Worm (Caenorhabditis elegans) whole organism, L1 larva: ENCODE measurements around the gene lin-24.

Source experiments
- C16A3.4 ChIP-seq: fragments of 150-350 bp; optimal IDR thresholded peaks from 2 replicates; lab custom pipeline; 2014; ENCODE audit warnings: missing biosample characterization, missing genetic modification characterization
- C34B4.2 ChIP-seq: sonication (generic microtip); optimal IDR thresholded peaks from 2 replicates; lab custom pipeline; 2017; ENCODE audit warnings: mild to moderate bottlenecking, missing genetic modification characterization, missing compliant biosample characterization
- aha-1 ChIP-seq: fragments of 150-350 bp; optimal IDR thresholded peaks from 2 replicates; lab custom pipeline; 2014; ENCODE audit warnings: missing biosample characterization, missing genetic modification characterization
- aly-2 ChIP-seq: fragments of 150-350 bp; optimal IDR thresholded peaks from 2 replicates; lab custom pipeline; 2014; ENCODE audit warnings: missing biosample characterization, missing genetic modification characterization
- ama-1 ChIP-seq: fragments of 150-350 bp; optimal IDR thresholded peaks from 2 replicates; lab custom pipeline; 2014
- ceh-8 ChIP-seq: fragments of 200-800 bp; sonication (Bioruptor generic); optimal IDR thresholded peaks from 2 replicates; lab custom pipeline; 2018; ENCODE audit warnings: mild to moderate bottlenecking, missing genetic modification characterization, moderate library complexity, missing compliant biosample characterization
- ceh-82 ChIP-seq, 3 experiments: fragments of 150-350 bp in 1 of 3; sonication (generic microtip) in 2 of 3; optimal IDR thresholded peaks; 2 replicates each; lab custom pipeline; 2014 to 2017; ENCODE audit warnings: missing biosample characterization in 3 of 3, missing genetic modification characterization in 3 of 3
- ces-1 ChIP-seq: fragments of 150-350 bp; optimal IDR thresholded peaks from 2 replicates; lab custom pipeline; 2014; ENCODE audit warnings: missing biosample characterization, missing genetic modification reagents, missing genetic modification characterization
- efl-1 ChIP-seq, 4 experiments: fragments of 150-350 bp; optimal IDR thresholded peaks in 3 of 4; peaks in 1 of 4; 1 replicate in 1 of 4; 2 replicates in 3 of 4; lab custom pipeline; 2014; ENCODE audit warnings: missing biosample characterization in 2 of 4, missing genetic modification characterization in 2 of 4, missing genetic modification reagents in 2 of 4
- egl-13 ChIP-seq: sonication (generic microtip); optimal IDR thresholded peaks from 2 replicates; lab custom pipeline; 2016; ENCODE audit warnings: missing genotype, missing genetic modification reagents, missing genetic modification characterization, missing compliant biosample characterization
- egl-27 ChIP-seq, 2 experiments: fragments of 150-350 bp in 1 of 2; sonication (generic microtip); optimal IDR thresholded peaks; 3 replicates each; lab custom pipeline; 2017 to 2018; ENCODE audit warnings: missing biosample characterization in 2 of 2, missing genetic modification characterization in 2 of 2, missing genetic modification reagents in 2 of 2
- fkh-8 ChIP-seq: sonication (generic microtip); optimal IDR thresholded peaks from 2 replicates; lab custom pipeline; 2016; ENCODE audit warnings: mild to moderate bottlenecking, missing genetic modification characterization, missing compliant biosample characterization
- hlh-17 ChIP-seq: fragments of 200-800 bp; sonication (Bioruptor generic); optimal IDR thresholded peaks from 2 replicates; lab custom pipeline; 2018; ENCODE audit warnings: missing genetic modification characterization, mild to moderate bottlenecking, missing compliant biosample characterization, moderate library complexity, borderline replicate concordance
- irx-1 ChIP-seq: sonication (generic microtip); optimal IDR thresholded peaks from 2 replicates; lab custom pipeline; 2016; ENCODE audit warnings: missing genetic modification characterization, missing compliant biosample characterization
- isw-1 ChIP-seq: fragments of 200-800 bp; sonication (Bioruptor generic); IDR thresholded peaks from 2 replicates; pipeline ENCODE4 v1.3.6; 2022; ENCODE audit warnings: missing genetic modification characterization, missing compliant biosample characterization
- jun-1 ChIP-seq: fragments of 150-350 bp; optimal IDR thresholded peaks from 2 replicates; lab custom pipeline; 2014; ENCODE audit warnings: missing biosample characterization, missing genetic modification reagents, missing genetic modification characterization
- lin-13 ChIP-seq: fragments of 150-350 bp; optimal IDR thresholded peaks from 2 replicates; lab custom pipeline; 2014; ENCODE audit warnings: missing biosample characterization, missing genetic modification reagents, missing genetic modification characterization
- lin-14 ChIP-seq: fragments of 200-800 bp; sonication (Bioruptor generic); optimal IDR thresholded peaks from 2 replicates; lab custom pipeline; 2018; ENCODE audit warnings: mild to moderate bottlenecking, missing genetic modification characterization, moderate library complexity, missing compliant biosample characterization
- lin-15B ChIP-seq: fragments of 150-350 bp; sonication (generic microtip); optimal IDR thresholded peaks from 3 replicates; lab custom pipeline; 2014; ENCODE audit warnings: missing biosample characterization, missing genetic modification characterization
- lin-39 ChIP-seq: fragments of 150-350 bp; optimal IDR thresholded peaks from 2 replicates; lab custom pipeline; 2014; ENCODE audit warnings: missing biosample characterization, missing genetic modification reagents, missing genetic modification characterization
- lir-3 ChIP-seq: sonication (generic microtip); optimal IDR thresholded peaks from 2 replicates; lab custom pipeline; 2016; ENCODE audit warnings: mild to moderate bottlenecking, missing genetic modification characterization, moderate library complexity, missing compliant biosample characterization; ENCODE audit not compliant: poor library complexity
- lsy-2 ChIP-seq, 2 experiments: fragments of 150-350 bp; optimal IDR thresholded peaks; 2 replicates each; lab custom pipeline; 2014; ENCODE audit warnings: missing biosample characterization in 2 of 2, missing genetic modification characterization in 2 of 2
- nhr-19 ChIP-seq: fragments of 200-800 bp; sonication (Bioruptor generic); conservative IDR thresholded peaks from 2 replicates; pipeline ENCODE4 v1.3.6; 2022; ENCODE audit warnings: missing genetic modification characterization, missing compliant biosample characterization
- nhr-71 ChIP-seq: sonication (generic microtip); optimal IDR thresholded peaks from 2 replicates; lab custom pipeline; 2016; ENCODE audit warnings: mild to moderate bottlenecking, missing genetic modification characterization, moderate library complexity, missing compliant biosample characterization
- nhr-76 ChIP-seq: sonication (generic microtip); optimal IDR thresholded peaks from 2 replicates; lab custom pipeline; 2017; ENCODE audit warnings: missing biosample characterization, missing genetic modification characterization
- nhr-84 ChIP-seq: sonication (generic microtip); optimal IDR thresholded peaks from 2 replicates; lab custom pipeline; 2017; ENCODE audit warnings: missing biosample characterization, missing genetic modification characterization
- nhr-90 ChIP-seq: sonication (generic microtip); optimal IDR thresholded peaks from 2 replicates; lab custom pipeline; 2016; ENCODE audit warnings: mild to moderate bottlenecking, missing genetic modification characterization, missing compliant biosample characterization; ENCODE audit not compliant: poor library complexity
- pax-3 ChIP-seq: fragments of 200-800 bp; sonication (Bioruptor generic); optimal IDR thresholded peaks from 2 replicates; lab custom pipeline; 2018; ENCODE audit warnings: mild to moderate bottlenecking, missing genetic modification characterization, moderate library complexity, missing compliant biosample characterization
- pqm-1 ChIP-seq: sonication (generic microtip); optimal IDR thresholded peaks from 3 replicates; lab custom pipeline; 2017; ENCODE audit warnings: missing biosample characterization, missing genetic modification characterization
- rnt-1 ChIP-seq: sonication (generic microtip); optimal IDR thresholded peaks from 2 replicates; lab custom pipeline; 2016; ENCODE audit warnings: mild to moderate bottlenecking, missing genetic modification characterization, moderate library complexity, missing compliant biosample characterization
- skn-1 ChIP-seq: fragments of 150-350 bp; optimal IDR thresholded peaks from 2 replicates; lab custom pipeline; 2014; ENCODE audit warnings: missing biosample characterization, missing genetic modification characterization
- snu-23 ChIP-seq: sonication (generic microtip); optimal IDR thresholded peaks from 2 replicates; lab custom pipeline; 2016; ENCODE audit warnings: missing genetic modification characterization, missing compliant biosample characterization
- sptf-1 ChIP-seq: fragments of 150-350 bp; optimal IDR thresholded peaks from 2 replicates; lab custom pipeline; 2014; ENCODE audit warnings: missing biosample characterization, missing genetic modification characterization
- sup-37 ChIP-seq: fragments of 200-800 bp; sonication (Bioruptor generic); optimal IDR thresholded peaks from 2 replicates; lab custom pipeline; 2018; ENCODE audit warnings: mild to moderate bottlenecking, missing genetic modification characterization, missing compliant biosample characterization
- tbx-2 ChIP-seq: sonication (generic microtip); optimal IDR thresholded peaks from 2 replicates; lab custom pipeline; 2016; ENCODE audit warnings: missing genetic modification characterization, missing compliant biosample characterization
- tlp-1 ChIP-seq: fragments of 150-350 bp; optimal IDR thresholded peaks from 2 replicates; lab custom pipeline; 2014; ENCODE audit warnings: missing biosample characterization, missing genetic modification characterization
- unc-30 ChIP-seq: sonication (generic microtip); optimal IDR thresholded peaks from 2 replicates; lab custom pipeline; 2017; ENCODE audit warnings: missing biosample characterization, missing genetic modification characterization
- unc-98 ChIP-seq: fragments of 200-800 bp; sonication (Bioruptor generic); IDR thresholded peaks from 2 replicates; pipeline ENCODE4 v1.3.6; 2022; ENCODE audit warnings: missing genetic modification characterization, missing compliant biosample characterization
- xbp-1 ChIP-seq: sonication (generic microtip); optimal IDR thresholded peaks from 2 replicates; lab custom pipeline; 2016; ENCODE audit warnings: missing genetic modification characterization, missing compliant biosample characterization
- ztf-11 ChIP-seq, 2 experiments: sonication (generic microtip); optimal IDR thresholded peaks; 2 replicates each; lab custom pipeline; 2016 to 2017; ENCODE audit warnings: missing genetic modification characterization in 2 of 2, missing biosample characterization in 1 of 2, missing compliant biosample characterization in 1 of 2

lin-24 gene

ce11 chrIV:12129204-12129603 lies at the start of gene lin-24:
Gene lin-24, plus strand, starts transcription at chrIV:12129504.
- no peak for TF ChIP-seq efl-1 (optimal IDR thresholded peaks at IDR 0.05; lab: Kevin White, UChicago)
- peak in 1 of 2 experiments; percentile 11 for TF ChIP-seq efl-1 (GFP tag; optimal IDR thresholded peaks at IDR 0.05 in 1 of 2; lab: Kevin White, UChicago)
- TF ChIP-seq ceh-82 (tag; optimal IDR thresholded peaks at IDR 0.05; lab: Kevin White, UChicago) = no peak

- TF ChIP-seq unc-98 (GFP tag; lab: Robert Waterston, UW) = no peak
- no peak for TF ChIP-seq efl-1 (optimal IDR thresholded peaks at IDR 0.05; lab: Kevin White, UChicago)
- peak in 1 of 2 experiments; percentile 91 for TF ChIP-seq efl-1 (GFP tag; optimal IDR thresholded peaks at IDR 0.05 in 1 of 2; lab: Kevin White, UChicago)
- no peak for TF ChIP-seq tlp-1
Measured at ce11 chrIV:12080807-12081206, 48.5 kb upstream of the lin-24 start.

ce11 chrIV:12084178-12084577 lies 45.1 kb upstream of the lin-24 start, which contains the start of gene repo-1:
Gene repo-1, plus strand, starts transcription at chrIV:12084478.
- TF ChIP-seq C16A3.4 = no peak
- no peak for TF ChIP-seq skn-1 (tag; lab: Kevin White, UChicago)
- no peak for TF ChIP-seq unc-30
- TF ChIP-seq efl-1 (optimal IDR thresholded peaks at IDR 0.05; lab: Kevin White, UChicago) = no peak
- peak in 1 of 2 experiments; percentile 64 for TF ChIP-seq efl-1 (GFP tag; optimal IDR thresholded peaks at IDR 0.05 in 1 of 2; lab: Kevin White, UChicago)
- no peak for TF ChIP-seq tlp-1
- no peak for TF ChIP-seq rnt-1
- no peak for TF ChIP-seq aha-1 (tag; lab: Kevin White, UChicago)
- TF ChIP-seq sup-37 (GFP tag; lab: Kevin White, UChicago) = no peak

ce11 chrIV:12084587-12084986 lies 44.7 kb upstream of the lin-24 start:
- TF ChIP-seq pax-3 (tag; lab: Kevin White, UChicago) = no peak
- no peak for TF ChIP-seq lin-14
- no peak for TF ChIP-seq nhr-84
- no peak for TF ChIP-seq C34B4.2 (tag; lab: Kevin White, UChicago)
- no peak for TF ChIP-seq C16A3.4
- TF ChIP-seq lin-39 (tag; lab: Kevin White, UChicago) = no peak
- no peak for TF ChIP-seq ces-1
- TF ChIP-seq nhr-90 = no peak
- no peak for TF ChIP-seq hlh-17
- TF ChIP-seq xbp-1 (tag; lab: Kevin White, UChicago) = no peak
- TF ChIP-seq lsy-2 (tag; optimal IDR thresholded peaks at IDR 0.05; lab: Kevin White, UChicago) = no peak
- no peak for TF ChIP-seq tbx-2 (tag; lab: Kevin White, UChicago)
- no peak for TF ChIP-seq jun-1 (tag; lab: Kevin White, UChicago)
- no peak for TF ChIP-seq nhr-76 (tag; lab: Kevin White, UChicago)
- no peak for TF ChIP-seq lir-3 (tag; lab: Kevin White, UChicago)
- no peak for TF ChIP-seq isw-1
- no peak for TF ChIP-seq irx-1 (tag; lab: Kevin White, UChicago)
- TF ChIP-seq snu-23 (GFP tag; lab: Kevin White, UChicago) = no peak
- TF ChIP-seq egl-27 (tag; optimal IDR thresholded peaks at IDR 0.05; lab: Kevin White, UChicago) = no peak

- no peak for TF ChIP-seq nhr-71
- TF ChIP-seq lin-13 = no peak
- TF ChIP-seq lin-15B (tag; lab: Kevin White, UChicago) = no peak
- TF ChIP-seq sptf-1 (tag; lab: Kevin White, UChicago) = no peak
- TF ChIP-seq pqm-1 = no peak
- no peak for TF ChIP-seq ama-1
- no peak for TF ChIP-seq nhr-19 (GFP tag; lab: Robert Waterston, UW)
- TF ChIP-seq aly-2 (tag; lab: Kevin White, UChicago) = no peak
- no peak for TF ChIP-seq ztf-11 (tag; optimal IDR thresholded peaks at IDR 0.05; lab: Kevin White, UChicago)
- no peak for TF ChIP-seq egl-13
- no peak for TF ChIP-seq fkh-8
- no peak for TF ChIP-seq skn-1 (tag; lab: Kevin White, UChicago)
- TF ChIP-seq hlh-17 = no peak
- TF ChIP-seq lin-39 (tag; lab: Kevin White, UChicago) = no peak
- TF ChIP-seq ceh-8 = no peak
Measured at ce11 chrIV:12085120-12085519, 44.2 kb upstream of the lin-24 start, which contains the start of gene rbm-34. Gene rbm-34, plus strand, starts transcription at chrIV:12085420.
